Fruit fly (Drosophila melanogaster): ENCODE measurements around the gene CG43248.

CG43248 gene

dm6 chr3L:15523806-15524346 is 7.4 kb downstream of the CG43248 start, which contains the start of gene CG7945:
Gene CG7945 (minus strand): TSS chr3L:15524137.
- TF ChIP-seq vri (GFP tag; optimal IDR thresholded peaks at IDR 0.05): peak; percentile 24
- no peak for TF ChIP-seq CG7368 (GFP tag; optimal IDR thresholded peaks at IDR 0.05)
- TF ChIP-seq fkh (GFP tag; optimal IDR thresholded peaks at IDR 0.05): peak; percentile 3
- no peak for TF ChIP-seq CG4318 (GFP tag; optimal IDR thresholded peaks at IDR 0.05)
- TF ChIP-seq CG11902 (GFP tag; optimal IDR thresholded peaks at IDR 0.05): no peak
- peak; percentile 7 for TF ChIP-seq Eip93F (GFP tag; optimal IDR thresholded peaks at IDR 0.05)

- TF ChIP-seq CG8632 (GFP tag; optimal IDR thresholded peaks at IDR 0.05) (no peak), salr (GFP tag; optimal IDR thresholded peaks at IDR 0.05) (no peak), lz (GFP tag; optimal IDR thresholded peaks at IDR 0.05) (no peak), CG3919 (GFP tag; optimal IDR thresholded peaks at IDR 0.05) (no peak), svp (GFP tag) (no peak), CG6808 (GFP tag; optimal IDR thresholded peaks at IDR 0.05) (no peak), CG8319 (GFP tag; optimal IDR thresholded peaks at IDR 0.05) (no peak), Sox15 (GFP tag; optimal IDR thresholded peaks at IDR 0.05) (no peak), fd59A (GFP tag; optimal IDR thresholded peaks at IDR 0.05) (no peak), Ets96B (tag; optimal IDR thresholded peaks at IDR 0.05) (no peak), Hr4 (GFP tag; optimal IDR thresholded peaks at IDR 0.05) (no peak), ss (GFP tag; optimal IDR thresholded peaks at IDR 0.05) (no peak)
Measured at dm6 chr3L:15520320-15520719, 11.0 kb downstream of the CG43248 start, which contains the start of gene yellow-k. Gene yellow-k (plus strand): TSS chr3L:15520620.

- TF ChIP-seq CG1621 (tag; optimal IDR thresholded peaks at IDR 0.05): no peak
- no peak for TF ChIP-seq Blimp-1 (GFP tag; optimal IDR thresholded peaks at IDR 0.05)
- TF ChIP-seq CG8632 (GFP tag; optimal IDR thresholded peaks at IDR 0.05): no peak
- TF ChIP-seq vri (GFP tag; optimal IDR thresholded peaks at IDR 0.05): no peak
- TF ChIP-seq Eip75B (GFP tag; optimal IDR thresholded peaks at IDR 0.05): no peak
- no peak for TF ChIP-seq CG16779 (tag; optimal IDR thresholded peaks at IDR 0.05)
- TF ChIP-seq CG3032 (tag; optimal IDR thresholded peaks at IDR 0.05): no peak
- no peak for TF ChIP-seq Ets21C (GFP tag; optimal IDR thresholded peaks at IDR 0.05)
- no peak for TF ChIP-seq CG6854 (GFP tag; optimal IDR thresholded peaks at IDR 0.05)
Measured at dm6 chr3L:15519920-15520319, 11.4 kb downstream of the CG43248 start.

dm6 chr3L:15519492-15519891 is 11.8 kb downstream of the CG43248 start, which contains the start of gene mex1:
Gene mex1 (minus strand): TSS chr3L:15519592.
- TF ChIP-seq eg (GFP tag; IDR thresholded peaks at IDR 0.05) (no peak), fkh (GFP tag; optimal IDR thresholded peaks at IDR 0.05) (no peak), CG15336 (GFP tag; IDR thresholded peaks at IDR 0.05) (no peak), Gug (GFP tag; IDR thresholded peaks at IDR 0.05) (no peak), fd85E (GFP tag; optimal IDR thresholded peaks at IDR 0.05) (no peak), CG8632 (GFP tag; optimal IDR thresholded peaks at IDR 0.05) (no peak), OdsH (GFP tag; optimal IDR thresholded peaks at IDR 0.05) (no peak), pdm3 (GFP tag; optimal IDR thresholded peaks at IDR 0.05) (no peak), CG32006 (GFP tag; optimal IDR thresholded peaks at IDR 0.05) (no peak), Smox (GFP tag; optimal IDR thresholded peaks at IDR 0.05) (no peak), CG16779 (tag; optimal IDR thresholded peaks at IDR 0.05) (no peak), vri (GFP tag; optimal IDR thresholded peaks at IDR 0.05) (no peak)

- TF ChIP-seq vri (GFP tag; optimal IDR thresholded peaks at IDR 0.05) (peak; percentile 38), achi (GFP tag; optimal IDR thresholded peaks at IDR 0.05) (no peak)
Measured at dm6 chr3L:15518344-15518743, 12.9 kb downstream of the CG43248 start.

Measured in whole organism, prepupa.